Worm (Caenorhabditis elegans) whole organism, mixed stage, embryonic: ENCODE data around the gene ZK418.5.

Experiments
- M03D4.4 ChIP-seq: sonication (generic microtip); optimal IDR thresholded peaks from 2 replicates; lab custom pipeline; 2017; ENCODE audit warnings: mild to moderate bottlenecking, missing genetic modification characterization, missing compliant biosample characterization
- bed-3 ChIP-seq: fragments of 200-800 bp; sonication (Bioruptor generic); optimal IDR thresholded peaks from 3 replicates; lab custom pipeline; 2018; ENCODE audit warnings: mild to moderate bottlenecking, missing genetic modification characterization, moderate library complexity, missing compliant biosample characterization
- blmp-1 ChIP-seq: fragments of 150-350 bp; optimal IDR thresholded peaks from 2 replicates; lab custom pipeline; 2014; ENCODE audit warnings: missing biosample characterization, missing genetic modification characterization
- ceh-39 ChIP-seq: fragments of 150-350 bp; optimal IDR thresholded peaks from 2 replicates; lab custom pipeline; 2014; ENCODE audit warnings: missing biosample characterization, missing genetic modification characterization
- ceh-43 ChIP-seq: fragments of 200-800 bp; sonication (Bioruptor generic); optimal IDR thresholded peaks from 2 replicates; lab custom pipeline; 2018; ENCODE audit warnings: mild to moderate bottlenecking, missing genetic modification characterization, moderate library complexity, missing compliant biosample characterization
- ceh-83 ChIP-seq: fragments of 200-800 bp; sonication (Bioruptor generic); optimal IDR thresholded peaks from 2 replicates; lab custom pipeline; 2018; ENCODE audit warnings: mild to moderate bottlenecking, missing genetic modification characterization, missing compliant biosample characterization
- ces-1 ChIP-seq: fragments of 150-350 bp; optimal IDR thresholded peaks from 2 replicates; lab custom pipeline; 2014; ENCODE audit warnings: missing biosample characterization, missing genetic modification reagents, missing genetic modification characterization
- drap-1 ChIP-seq: fragments of 200-800 bp; sonication (Bioruptor generic); optimal IDR thresholded peaks from 3 replicates; lab custom pipeline; 2018; ENCODE audit warnings: mild to moderate bottlenecking, missing genetic modification characterization, missing compliant biosample characterization
- elt-1 ChIP-seq: sonication (generic microtip); optimal IDR thresholded peaks from 2 replicates; lab custom pipeline; 2017; ENCODE audit warnings: missing genetic modification characterization, mild to moderate bottlenecking, missing compliant biosample characterization, antibody characterized with exemption, moderate library complexity, borderline replicate concordance; ENCODE audit not compliant: insufficient read depth
- elt-3 ChIP-seq: fragments of 150-350 bp; optimal IDR thresholded peaks from 2 replicates; lab custom pipeline; 2014; ENCODE audit warnings: missing biosample characterization, missing genetic modification characterization
- flh-1 ChIP-seq: fragments of 200-800 bp; sonication (Bioruptor generic); optimal IDR thresholded peaks from 2 replicates; lab custom pipeline; 2018; ENCODE audit warnings: mild to moderate bottlenecking, missing genetic modification characterization, moderate library complexity, missing compliant biosample characterization
- ham-2 ChIP-seq: fragments of 200-800 bp; sonication (Bioruptor generic); optimal IDR thresholded peaks from 2 replicates; lab custom pipeline; 2018; ENCODE audit warnings: mild to moderate bottlenecking, missing genetic modification characterization, missing compliant biosample characterization
- hlh-1 ChIP-seq: fragments of 150-350 bp; optimal IDR thresholded peaks from 2 replicates; lab custom pipeline; 2014; ENCODE audit warnings: missing biosample characterization, missing genetic modification reagents, missing genetic modification characterization
- mab-5 ChIP-seq: fragments of 150-350 bp; optimal IDR thresholded peaks from 2 replicates; lab custom pipeline; 2014; ENCODE audit warnings: missing biosample characterization, missing genetic modification characterization
- mep-1 ChIP-seq: fragments of 150-350 bp; optimal IDR thresholded peaks from 2 replicates; lab custom pipeline; 2017; ENCODE audit warnings: missing biosample characterization, missing genetic modification reagents, missing genetic modification characterization, inconsistent platforms
- mls-2 ChIP-seq: sonication (generic microtip); optimal IDR thresholded peaks from 2 replicates; lab custom pipeline; 2016; ENCODE audit warnings: mild to moderate bottlenecking, missing genetic modification characterization, moderate library complexity, missing compliant biosample characterization
- nhr-12 ChIP-seq: fragments of 150-350 bp; optimal IDR thresholded peaks from 2 replicates; lab custom pipeline; 2014; ENCODE audit warnings: missing biosample characterization, missing genetic modification characterization
- nhr-2 ChIP-seq: fragments of 150-350 bp; optimal IDR thresholded peaks from 2 replicates; lab custom pipeline; 2014; ENCODE audit warnings: missing biosample characterization, missing genetic modification characterization
- nhr-28 ChIP-seq: fragments of 150-350 bp; optimal IDR thresholded peaks from 2 replicates; lab custom pipeline; 2014; ENCODE audit warnings: missing biosample characterization, missing genetic modification characterization
- pha-4 ChIP-seq: fragments of 150-350 bp; optimal IDR thresholded peaks from 2 replicates; lab custom pipeline; 2018; ENCODE audit warnings: missing biosample characterization, missing genetic modification reagents, missing genetic modification characterization
- snpc-4 ChIP-seq: fragments of 150-350 bp; optimal IDR thresholded peaks from 2 replicates; lab custom pipeline; 2014; ENCODE audit warnings: missing biosample characterization, missing genetic modification characterization
- sptf-1 ChIP-seq: sonication (generic microtip); optimal IDR thresholded peaks from 2 replicates; lab custom pipeline; 2017; ENCODE audit warnings: mild to moderate bottlenecking, missing genetic modification characterization, moderate library complexity, missing compliant biosample characterization
- unc-39 ChIP-seq: fragments of 150-350 bp; optimal IDR thresholded peaks from 2 replicates; lab custom pipeline; 2014; ENCODE audit warnings: missing biosample characterization, missing genetic modification characterization
- unc-62 ChIP-seq: fragments of 150-350 bp; optimal IDR thresholded peaks from 2 replicates; lab custom pipeline; 2014; ENCODE audit warnings: missing biosample characterization, missing genetic modification reagents, missing genetic modification characterization
- zip-8 ChIP-seq: fragments of 150-350 bp; optimal IDR thresholded peaks from 2 replicates; lab custom pipeline; 2014; ENCODE audit warnings: missing biosample characterization, missing genetic modification characterization
- ztf-11 ChIP-seq: fragments of 150-350 bp; optimal IDR thresholded peaks from 2 replicates; lab custom pipeline; 2014; ENCODE audit warnings: missing biosample characterization, missing genetic modification characterization

Gene ZK418.5

ce11 chrIII:7060531-7061095 is 13.0 kb downstream of the ZK418.5 start, which contains the start of gene egg-2:
Gene egg-2 (minus strand): TSS chrIII:7060583.
- no peak for TF ChIP-seq mep-1
- TF ChIP-seq ceh-83 (GFP tag; lab: Kevin White, UChicago): no peak
- no peak for TF ChIP-seq drap-1 (GFP tag; lab: Kevin White, UChicago)
- no peak for TF ChIP-seq nhr-12 (tag; lab: Kevin White, UChicago)
- TF ChIP-seq unc-62 (GFP tag; lab: Kevin White, UChicago): no peak
- TF ChIP-seq elt-1 (tag; lab: Kevin White, UChicago): no peak
- no peak for TF ChIP-seq ceh-43 (GFP tag; lab: Kevin White, UChicago)
- no peak for TF ChIP-seq nhr-28 (tag; lab: Kevin White, UChicago)
- no peak for TF ChIP-seq mls-2 (tag; lab: Kevin White, UChicago)

ce11 chrIII:7056241-7056640 is 17.4 kb downstream of the ZK418.5 start, which contains the start of gene R01H2.2:
Gene R01H2.2 (plus strand): TSS chrIII:7056541.
- TF ChIP-seq nhr-2 (tag; lab: Kevin White, UChicago) (no peak), nhr-28 (tag; lab: Kevin White, UChicago) (no peak), drap-1 (GFP tag; lab: Kevin White, UChicago) (no peak), flh-1 (GFP tag; lab: Kevin White, UChicago) (no peak), bed-3 (GFP tag; lab: Kevin White, UChicago) (no peak), ztf-11 (tag; lab: Kevin White, UChicago) (no peak), unc-62 (GFP tag; lab: Kevin White, UChicago) (no peak), ceh-43 (GFP tag; lab: Kevin White, UChicago) (no peak), ceh-39 (no peak), mep-1 (no peak), hlh-1 (tag; lab: Kevin White, UChicago) (no peak)

DNA sequence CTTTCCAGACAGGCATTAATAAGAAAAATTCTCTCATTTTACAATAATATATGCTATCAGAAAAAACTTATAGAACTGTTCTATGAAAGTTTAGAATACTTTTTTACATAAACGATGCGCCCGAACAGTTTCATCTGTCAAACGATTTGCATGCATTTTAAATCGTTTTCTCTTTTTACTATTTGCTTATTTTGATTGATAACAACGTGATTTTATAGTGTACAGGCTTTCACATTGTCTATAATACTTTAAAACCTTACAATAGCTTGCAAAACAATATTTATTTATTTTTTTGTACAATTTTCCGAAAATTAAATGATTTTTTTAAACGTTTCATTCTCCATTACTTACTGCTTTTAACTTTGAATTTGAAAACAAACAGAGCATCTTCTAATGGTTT is 28.0 kb downstream of the ZK418.5 start, which contains the start of gene R01H2.7:
R01H2.7 (minus strand) TSS at position 101 of the 400 bp plus-strand sequence.
- TF ChIP-seq mab-5 (tag; lab: Kevin White, UChicago) (no peak), pha-4 (tag; lab: Kevin White, UChicago) (no peak), unc-39 (tag; lab: Kevin White, UChicago) (no peak), M03D4.4 (tag; lab: Kevin White, UChicago) (no peak), ces-1 (GFP tag; lab: Kevin White, UChicago) (no peak)

DNA sequence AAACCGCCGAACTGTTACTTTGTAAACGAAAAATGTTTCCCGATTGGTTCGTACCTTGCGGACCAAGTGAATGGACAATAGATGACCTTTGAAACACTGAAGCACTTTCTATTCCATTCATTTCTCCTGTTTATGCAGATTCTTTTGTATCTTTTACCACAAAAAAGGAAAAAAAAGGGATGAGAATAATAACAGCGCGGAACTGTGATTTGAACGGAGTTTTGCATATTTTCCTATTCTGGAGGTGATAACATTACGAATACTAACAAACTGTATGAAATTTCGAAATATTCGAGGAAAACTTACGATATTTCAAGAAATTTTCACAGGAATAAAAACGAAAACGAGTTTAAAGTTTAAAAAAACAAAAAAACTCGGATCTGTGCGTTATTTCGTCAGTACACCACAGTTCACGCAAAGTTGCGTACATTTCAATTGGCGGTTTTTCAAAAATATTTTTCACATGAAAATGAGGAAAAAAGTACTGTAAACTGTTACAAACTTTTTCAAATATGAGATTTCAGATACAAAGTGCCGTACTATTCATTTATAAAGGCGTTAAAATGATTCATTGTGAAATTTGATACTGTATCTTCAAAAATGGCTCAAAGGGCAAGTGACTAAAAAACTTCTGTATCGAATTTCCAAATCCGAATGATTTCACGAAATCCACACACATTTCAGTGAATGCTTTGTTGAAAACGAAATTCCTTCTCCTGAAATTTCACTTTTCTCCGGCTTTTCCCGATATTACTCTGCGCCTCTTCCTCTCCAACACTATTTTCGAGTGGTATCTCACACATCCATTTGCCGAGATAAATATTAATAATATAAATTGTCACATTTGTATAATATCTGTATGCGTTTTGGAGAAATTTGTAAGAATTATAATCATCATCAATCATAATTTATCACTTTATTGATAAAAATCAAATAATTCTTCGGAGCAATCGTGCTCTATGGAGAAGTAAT is 39.1 kb downstream of the ZK418.5 start:
- TF ChIP-seq ham-2 (GFP tag; lab: Kevin White, UChicago) (no peak), blmp-1 (tag; lab: Kevin White, UChicago) (peak; percentile 80)

ce11 chrIII:7032070-7032469 is 41.6 kb downstream of the ZK418.5 start:
- TF ChIP-seq sptf-1 (tag; lab: Kevin White, UChicago) (no peak), hlh-1 (tag; lab: Kevin White, UChicago) (peak; percentile 31), elt-3 (tag; lab: Kevin White, UChicago) (no peak), zip-8 (tag; lab: Kevin White, UChicago) (no peak), snpc-4 (tag; lab: Kevin White, UChicago) (no peak), M03D4.4 (tag; lab: Kevin White, UChicago) (no peak)
